Fruit fly (Drosophila melanogaster) whole organism, pupa: ENCODE results near the gene Ge-1.

Experiments used
- CG10348 ChIP-seq: fragments of 200-800 bp; sonication (Bioruptor generic); IDR thresholded peaks from 2 replicates; pipeline ENCODE4 v1.3.6; 2022; ENCODE audit warnings: missing biosample characterization, missing genetic modification characterization
- CG12605 ChIP-seq: fragments of 200-800 bp; sonication (Bioruptor generic); IDR thresholded peaks from 2 replicates; pipeline ENCODE4 v1.3.6; 2022; ENCODE audit warnings: missing biosample characterization, missing genetic modification characterization
- CG13204 ChIP-seq: fragments of 200-800 bp; sonication (Bioruptor generic); optimal IDR thresholded peaks from 2 replicates; lab custom pipeline; 2018; ENCODE audit warnings: missing biosample characterization, mild to moderate bottlenecking, missing genetic modification characterization, moderate library complexity
- CG14655 ChIP-seq: fragments of 200-800 bp; sonication (Bioruptor generic); optimal IDR thresholded peaks from 3 replicates; lab custom pipeline; 2017; ENCODE audit warnings: mild to moderate bottlenecking, missing biosample characterization, missing genetic modification reagents, missing genetic modification characterization
- CG15710 ChIP-seq: fragments of 200-800 bp; sonication (Bioruptor generic); optimal IDR thresholded peaks from 2 replicates; lab custom pipeline; 2018; ENCODE audit warnings: missing biosample characterization, mild to moderate bottlenecking, missing genetic modification characterization, moderate library complexity
- CG17806 ChIP-seq: fragments of 200-800 bp; sonication (Bioruptor generic); optimal IDR thresholded peaks from 2 replicates; lab custom pipeline; 2018; ENCODE audit warnings: missing biosample characterization, mild to moderate bottlenecking, missing genetic modification characterization, moderate library complexity
- CG32121 ChIP-seq: fragments of 200-800 bp; sonication (Bioruptor generic); IDR thresholded peaks from 2 replicates; pipeline ENCODE4 v1.3.6; 2022; ENCODE audit warnings: missing biosample characterization, missing genetic modification characterization
- CG34367 ChIP-seq: fragments of 200-800 bp; sonication (Bioruptor generic); optimal IDR thresholded peaks from 2 replicates; lab custom pipeline; 2018; ENCODE audit warnings: missing biosample characterization, mild to moderate bottlenecking, missing genetic modification characterization
- CG4496 ChIP-seq: fragments of 200-800 bp; sonication (Bioruptor generic); IDR thresholded peaks from 3 replicates; pipeline ENCODE4 v1.3.6; 2022; ENCODE audit warnings: missing biosample characterization, missing genetic modification characterization
- CG8159 ChIP-seq: fragments of 200-800 bp; sonication (Bioruptor generic); optimal IDR thresholded peaks from 3 replicates; lab custom pipeline; 2018; ENCODE audit warnings: missing biosample characterization, mild to moderate bottlenecking, missing genetic modification characterization, moderate library complexity
- CG8301 ChIP-seq: fragments of 200-800 bp; sonication (Bioruptor generic); optimal IDR thresholded peaks from 2 replicates; lab custom pipeline; 2018; ENCODE audit warnings: missing biosample characterization, mild to moderate bottlenecking, missing genetic modification characterization
- CG9948 ChIP-seq: fragments of 200-800 bp; sonication (Bioruptor generic); optimal IDR thresholded peaks from 2 replicates; lab custom pipeline; 2018; ENCODE audit warnings: missing biosample characterization, mild to moderate bottlenecking, missing genetic modification characterization, moderate library complexity
- D1 ChIP-seq: fragments of 200-800 bp; sonication (Bioruptor generic); optimal IDR thresholded peaks from 2 replicates; lab custom pipeline; 2018; ENCODE audit warnings: missing biosample characterization, mild to moderate bottlenecking, missing genetic modification characterization, moderate library complexity
- EcR ChIP-seq: fragments of 200-800 bp; sonication (Bioruptor generic); optimal IDR thresholded peaks from 3 replicates; lab custom pipeline; 2019; ENCODE audit warnings: missing biosample characterization, missing genetic modification characterization, mild to moderate bottlenecking, moderate library complexity, missing genetic modification reagents
- Ets98B ChIP-seq: fragments of 200-800 bp; sonication (Bioruptor generic); IDR thresholded peaks from 2 replicates; pipeline ENCODE4 v1.3.6; 2022; ENCODE audit warnings: missing biosample characterization, missing genetic modification characterization
- Pif1A ChIP-seq: fragments of 200-800 bp; sonication (Bioruptor generic); optimal IDR thresholded peaks from 3 replicates; lab custom pipeline; 2016; ENCODE audit warnings: missing biosample characterization, missing genetic modification characterization
- Pif1B ChIP-seq: fragments of 200-800 bp; sonication (Bioruptor generic); optimal IDR thresholded peaks from 3 replicates; lab custom pipeline; 2016; ENCODE audit warnings: missing biosample characterization, missing genetic modification characterization
- Snoo ChIP-seq: fragments of 200-800 bp; sonication (Bioruptor generic); optimal IDR thresholded peaks from 3 replicates; lab custom pipeline; 2017; ENCODE audit warnings: missing biosample characterization, mild to moderate bottlenecking, missing genetic modification characterization, inconsistent platforms
- fd96Ca ChIP-seq: fragments of 200-800 bp; sonication (Bioruptor generic); IDR thresholded peaks from 3 replicates; pipeline ENCODE4 v1.3.6; 2022; ENCODE audit warnings: missing biosample characterization, missing genetic modification characterization
- gl ChIP-seq: fragments of 200-800 bp; sonication (Bioruptor generic); optimal IDR thresholded peaks from 2 replicates; lab custom pipeline; 2018; ENCODE audit warnings: missing biosample characterization, mild to moderate bottlenecking, missing genetic modification characterization
- rn ChIP-seq: fragments of 200-800 bp; sonication (Bioruptor generic); IDR thresholded peaks from 2 replicates; pipeline ENCODE4 v1.3.6; 2022; ENCODE audit warnings: missing biosample characterization, missing genetic modification characterization

Ge-1 gene

DNA sequence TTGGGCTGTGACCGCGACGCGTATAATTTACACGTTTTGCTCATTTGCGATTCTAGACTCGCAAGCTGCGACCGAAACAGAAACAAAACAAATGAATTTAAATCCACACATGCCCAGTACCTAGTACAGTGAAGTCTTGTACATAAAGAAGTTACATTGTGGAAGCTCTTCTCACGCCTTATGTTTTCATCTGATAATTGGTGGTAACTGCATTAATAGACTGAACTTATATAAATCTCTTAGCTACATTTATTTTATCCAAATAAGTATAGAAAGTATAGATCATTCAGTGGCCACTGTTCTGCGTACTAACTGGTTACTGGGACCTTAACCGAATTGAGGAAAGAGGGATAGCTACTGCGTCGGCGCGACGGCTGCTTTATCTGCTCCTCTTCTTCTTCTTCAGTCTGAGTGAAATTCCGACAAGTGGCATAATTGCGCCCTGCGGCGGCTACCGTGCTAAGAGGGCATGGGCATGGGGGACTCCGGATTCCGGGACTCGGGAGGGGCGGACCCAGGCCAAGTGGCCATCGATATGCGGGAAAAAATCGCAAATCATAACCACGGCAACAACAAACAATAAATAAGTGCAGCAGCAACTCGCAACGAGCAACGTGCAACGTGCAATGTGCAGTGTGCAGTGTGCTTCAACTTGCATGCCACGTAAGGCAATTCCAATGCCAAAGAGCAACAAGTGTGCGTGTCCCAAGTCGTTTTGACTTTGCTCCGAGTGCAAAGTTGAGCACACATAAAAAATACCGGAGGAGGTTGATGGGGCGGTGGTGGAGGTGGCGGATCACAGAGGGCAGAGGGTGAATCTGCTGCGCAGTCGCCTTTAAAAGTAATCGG is 48.8 kb downstream of the Ge-1 start:
- TF ChIP-seq CG8301 (tag; lab: Kevin White, UChicago) (no peak), Snoo (tag; lab: Kevin White, UChicago) (no peak), CG9948 (tag; lab: Kevin White, UChicago) (peak; percentile 15), Pif1A (GFP tag; lab: Kevin White, UChicago) (peak; percentile 74), CG17806 (tag; lab: Kevin White, UChicago) (peak; percentile 29), gl (tag; lab: Kevin White, UChicago) (no peak), rn (GFP tag; lab: Robert Waterston, UW) (no peak), Pif1B (GFP tag; lab: Kevin White, UChicago) (no peak), CG10348 (GFP tag; lab: Robert Waterston, UW) (no peak), EcR (GFP tag; lab: Kevin White, UChicago) (peak; percentile 27), CG4496 (GFP tag; lab: Robert Waterston, UW) (0 out of 3 replicates have a peak, but pooled peaks have one; percentile 11), CG32121 (GFP tag; lab: Robert Waterston, UW) (no peak), CG15710 (tag; lab: Kevin White, UChicago) (peak; percentile 54), fd96Ca (GFP tag; lab: Robert Waterston, UW) (no peak), D1 (tag; lab: Kevin White, UChicago) (no peak), CG34367 (tag; lab: Kevin White, UChicago) (peak; percentile 13), Ets98B (GFP tag; lab: Robert Waterston, UW) (no peak), CG13204 (GFP tag; lab: Kevin White, UChicago) (no peak), CG14655 (GFP tag; lab: Kevin White, UChicago) (no peak), CG8159 (peak; percentile 58), CG12605 (GFP tag; lab: Robert Waterston, UW) (no peak)

DNA sequence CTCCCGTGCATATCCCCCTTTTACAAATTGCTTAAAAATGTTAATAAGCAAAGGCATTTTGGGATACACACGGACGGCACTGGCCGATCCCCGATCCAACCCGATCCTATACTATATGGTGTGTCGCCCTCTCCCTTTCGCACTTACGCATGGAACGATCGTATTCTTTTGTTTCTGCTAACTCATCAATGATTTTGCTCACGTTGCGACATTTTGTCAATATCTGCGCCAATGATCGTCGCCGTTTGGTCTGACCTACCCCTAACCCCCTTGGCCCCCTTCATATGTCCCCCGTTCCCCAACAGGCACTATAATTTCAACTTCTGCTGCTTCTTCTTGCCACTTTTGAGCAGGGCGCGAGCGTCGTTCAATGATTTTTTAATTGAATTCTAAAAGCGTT is 51.0 kb downstream of the Ge-1 start:
- TF ChIP-seq CG4496 (GFP tag; lab: Robert Waterston, UW) = no peak; the same call in 2 of the 3 replicates
- TF ChIP-seq D1 (tag; lab: Kevin White, UChicago) = no peak
- no peak for TF ChIP-seq Ets98B (GFP tag; lab: Robert Waterston, UW)
- TF ChIP-seq CG34367 (tag; lab: Kevin White, UChicago) = no peak
- no peak for TF ChIP-seq rn (GFP tag; lab: Robert Waterston, UW)
- no peak for TF ChIP-seq Pif1A (GFP tag; lab: Kevin White, UChicago)
- TF ChIP-seq CG14655 (GFP tag; lab: Kevin White, UChicago) = no peak
- no peak for TF ChIP-seq fd96Ca (GFP tag; lab: Robert Waterston, UW)
- TF ChIP-seq gl (tag; lab: Kevin White, UChicago) = no peak
- TF ChIP-seq CG17806 (tag; lab: Kevin White, UChicago) = no peak
- TF ChIP-seq Pif1B (GFP tag; lab: Kevin White, UChicago) = no peak
- no peak for TF ChIP-seq CG15710 (tag; lab: Kevin White, UChicago)
- TF ChIP-seq EcR (GFP tag; lab: Kevin White, UChicago) = peak; percentile 41
- TF ChIP-seq CG32121 (GFP tag; lab: Robert Waterston, UW) = no peak
- TF ChIP-seq CG8159 = no peak
- TF ChIP-seq CG13204 (GFP tag; lab: Kevin White, UChicago) = peak; percentile 5
- TF ChIP-seq Snoo (tag; lab: Kevin White, UChicago) = no peak

dm6 chr2L:11048307-11048706 is 52.4 kb downstream of the Ge-1 start:
- TF ChIP-seq Pif1B (GFP tag; lab: Kevin White, UChicago) = peak; percentile 8
- peak; percentile 14 for TF ChIP-seq Pif1A (GFP tag; lab: Kevin White, UChicago)
- peak; percentile 18 for TF ChIP-seq gl (tag; lab: Kevin White, UChicago)
- TF ChIP-seq CG15710 (tag; lab: Kevin White, UChicago) = no peak
- TF ChIP-seq CG32121 (GFP tag; lab: Robert Waterston, UW) = no peak
- peak; percentile 52 for TF ChIP-seq CG9948 (tag; lab: Kevin White, UChicago)
- TF ChIP-seq CG4496 (GFP tag; lab: Robert Waterston, UW) = no peak
- TF ChIP-seq rn (GFP tag; lab: Robert Waterston, UW) = no peak
- peak; percentile 66 for TF ChIP-seq CG17806 (tag; lab: Kevin White, UChicago)
- TF ChIP-seq D1 (tag; lab: Kevin White, UChicago) = no peak
- peak; percentile 67 for TF ChIP-seq CG8159
- peak; percentile 51 for TF ChIP-seq CG8301 (tag; lab: Kevin White, UChicago)
- TF ChIP-seq CG14655 (GFP tag; lab: Kevin White, UChicago) = peak; percentile 70

- TF ChIP-seq CG13204 (GFP tag; lab: Kevin White, UChicago) (no peak), Pif1A (GFP tag; lab: Kevin White, UChicago) (no peak), CG9948 (tag; lab: Kevin White, UChicago) (no peak), rn (GFP tag; lab: Robert Waterston, UW) (no peak), CG4496 (GFP tag; lab: Robert Waterston, UW) (no peak), CG12605 (GFP tag; lab: Robert Waterston, UW) (no peak), fd96Ca (GFP tag; lab: Robert Waterston, UW) (no peak), CG14655 (GFP tag; lab: Kevin White, UChicago) (no peak), CG8159 (no peak), CG8301 (tag; lab: Kevin White, UChicago) (no peak)
- TF ChIP-seq, all 21 proteins: peak for 0
These were observed 54.6 kb downstream of the Ge-1 start for dm6 chr2L:11046051-11046450.

DNA sequence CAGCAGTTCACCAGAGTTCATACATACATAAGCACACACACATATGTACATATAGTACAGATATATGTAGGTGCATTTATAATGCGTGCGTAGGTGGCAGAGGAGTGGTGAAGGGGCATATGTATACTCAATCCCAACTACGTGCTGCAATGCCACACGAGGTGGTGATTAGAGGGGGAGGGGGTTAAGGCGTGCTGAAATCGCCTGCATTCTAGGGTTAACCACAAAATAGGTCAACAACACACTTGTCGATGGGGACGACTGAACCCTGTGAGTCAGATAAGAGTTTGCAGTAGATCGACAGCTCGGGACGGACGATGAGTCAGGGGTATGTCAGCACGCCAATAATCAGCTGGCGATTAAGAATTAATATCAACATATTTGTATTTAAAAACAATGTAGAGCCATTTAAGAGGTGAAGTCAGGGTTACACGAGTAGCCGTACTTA is 55.2 kb downstream of the Ge-1 start:
- TF ChIP-seq EcR (GFP tag; lab: Kevin White, UChicago) (peak; percentile 98), fd96Ca (GFP tag; lab: Robert Waterston, UW) (peak; percentile 11; the same call in 1 of the 3 replicates), CG8159 (no peak), rn (GFP tag; lab: Robert Waterston, UW) (no peak), CG15710 (tag; lab: Kevin White, UChicago) (no peak)
